Worm (Caenorhabditis elegans): ENCODE measurements around the gene otpl-1.

Gene otpl-1

DNA sequence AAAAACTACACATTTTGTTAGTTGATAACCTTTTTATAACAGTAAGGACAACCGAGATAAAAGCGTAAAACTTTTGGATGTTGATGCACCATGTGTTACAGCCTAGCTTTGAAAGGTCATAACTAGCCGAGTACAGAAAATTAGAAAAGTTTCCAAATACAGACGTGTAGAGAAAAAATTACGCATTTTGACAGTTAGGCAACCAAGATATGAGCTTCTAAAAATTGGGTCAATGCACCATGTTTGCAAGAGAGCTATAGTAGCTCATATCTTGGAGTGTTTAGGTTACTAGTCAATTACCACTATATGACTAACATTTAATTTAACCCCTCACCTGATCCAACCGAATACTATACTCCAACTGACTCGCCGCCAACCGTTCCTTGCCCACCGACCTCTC, 15.8 kb upstream of the otpl-1 start:
- TF ChIP-seq R02D3.7 (tag; optimal IDR thresholded peaks at IDR 0.05) (no peak), ZK546.5 (tag; optimal IDR thresholded peaks at IDR 0.05) (no peak), egl-5 (tag; optimal IDR thresholded peaks at IDR 0.05) (no peak), nhr-28 (tag; optimal IDR thresholded peaks at IDR 0.05) (no peak), skn-1 (tag; optimal IDR thresholded peaks at IDR 0.05) (no peak), egl-27 (tag; optimal IDR thresholded peaks at IDR 0.05) (no peak), nhr-76 (tag; optimal IDR thresholded peaks at IDR 0.05) (no peak), nhr-25 (tag; optimal IDR thresholded peaks at IDR 0.05) (no peak), jun-1 (tag; optimal IDR thresholded peaks at IDR 0.05) (no peak), elt-2 (tag; optimal IDR thresholded peaks at IDR 0.05) (no peak), nhr-237 (tag; optimal IDR thresholded peaks at IDR 0.05) (no peak), pqm-1 (tag; optimal IDR thresholded peaks at IDR 0.05) (no peak), mdl-1 (tag; optimal IDR thresholded peaks at IDR 0.05) (no peak), unc-62 (GFP tag; optimal IDR thresholded peaks at IDR 0.05) (no peak), ceh-9 (tag; optimal IDR thresholded peaks at IDR 0.05) (no peak), aly-2 (tag; optimal IDR thresholded peaks at IDR 0.05) (no peak), nhr-77 (tag; optimal IDR thresholded peaks at IDR 0.05) (no peak), fkh-2 (tag; optimal IDR thresholded peaks at IDR 0.05) (no peak)

DNA sequence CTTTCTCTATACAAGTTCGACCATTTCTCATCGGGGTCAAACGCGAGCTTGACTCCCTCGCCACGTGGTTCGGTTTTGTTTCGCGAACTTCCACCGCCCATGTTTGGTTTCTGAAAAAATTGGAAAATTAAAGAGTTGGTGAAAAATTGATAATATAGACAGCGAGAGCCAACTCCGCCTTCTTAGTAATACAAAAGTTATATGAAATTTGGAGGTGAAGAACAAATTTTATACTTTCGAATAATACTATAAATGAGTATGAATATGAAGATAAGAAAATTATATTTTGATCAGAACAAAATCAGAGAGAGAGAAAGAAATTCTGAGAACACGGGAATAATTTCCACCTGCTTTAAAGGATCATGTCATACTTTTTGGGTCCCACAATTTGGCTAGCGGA, 11.4 kb upstream of the otpl-1 start, which contains the start of gene osm-9:
osm-9 (minus strand) TSS at position 101 of the 400 bp plus-strand sequence.
- no peak for TF ChIP-seq lsy-12 (tag; optimal IDR thresholded peaks at IDR 0.05)
- TF ChIP-seq skn-1 (tag; optimal IDR thresholded peaks at IDR 0.05), result no peak
- TF ChIP-seq elt-3 (tag; optimal IDR thresholded peaks at IDR 0.05), result no peak
- no peak for TF ChIP-seq ceh-82 (tag; optimal IDR thresholded peaks at IDR 0.05)
- TF ChIP-seq elt-1 (tag; optimal IDR thresholded peaks at IDR 0.05), result no peak
- TF ChIP-seq ama-1 (optimal IDR thresholded peaks at IDR 0.05), result no peak

DNA sequence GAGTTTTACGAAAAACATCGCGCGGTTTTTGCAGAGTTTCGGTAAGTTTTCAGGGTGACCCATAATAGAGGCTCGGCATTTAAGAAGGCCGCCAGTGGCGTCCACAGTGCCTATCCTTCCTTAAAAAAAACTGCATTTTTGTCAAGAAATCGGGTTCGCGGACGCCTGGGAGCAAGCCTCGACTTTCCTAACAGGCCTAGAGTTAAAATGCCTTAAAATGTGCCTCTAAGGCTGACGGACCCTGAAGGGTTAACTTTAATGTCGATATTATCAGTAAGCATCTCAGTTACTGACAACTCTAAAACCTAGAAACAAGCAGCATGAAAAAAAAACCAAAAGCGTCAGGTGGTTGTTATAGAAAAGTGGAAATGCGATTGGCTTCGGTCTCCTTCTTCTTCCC, 9.6 kb upstream of the otpl-1 start:
- TF ChIP-seq fos-1 (tag; optimal IDR thresholded peaks at IDR 0.05) (no peak), nhr-11 (tag; optimal IDR thresholded peaks at IDR 0.05) (no peak), R02D3.7 (tag; optimal IDR thresholded peaks at IDR 0.05) (no peak), ama-1 (optimal IDR thresholded peaks at IDR 0.05) (no peak)

DNA sequence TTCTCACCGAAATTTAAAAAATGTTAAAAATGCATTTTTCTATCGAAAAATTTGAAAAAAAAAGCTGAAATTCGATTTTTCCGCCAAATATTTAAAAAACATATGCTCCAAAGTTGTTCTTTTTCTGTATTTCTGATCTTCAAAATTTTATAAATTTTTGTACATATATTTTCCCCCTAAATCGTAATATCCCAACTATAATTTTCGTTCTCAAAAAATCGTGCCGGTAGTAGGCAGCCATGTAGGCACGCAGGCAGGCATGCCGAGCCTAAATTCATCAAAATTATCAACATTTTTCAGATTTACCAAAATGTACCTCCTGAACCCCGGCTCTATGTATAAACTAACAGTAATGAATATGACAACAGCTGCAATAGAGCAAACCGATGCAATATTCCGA, 3.9 kb upstream of the otpl-1 start, which contains the start of gene sre-5:
sre-5 (plus strand) TSS at position 301 of the 400 bp plus-strand sequence.
- TF ChIP-seq ZK546.5 (tag; optimal IDR thresholded peaks at IDR 0.05) (no peak), fkh-2 (tag; optimal IDR thresholded peaks at IDR 0.05) (no peak), mml-1 (tag; optimal IDR thresholded peaks at IDR 0.05) (no peak), eor-1 (tag; optimal IDR thresholded peaks at IDR 0.05) (no peak), jun-1 (tag; optimal IDR thresholded peaks at IDR 0.05) (no peak), tbx-2 (tag; optimal IDR thresholded peaks at IDR 0.05) (no peak)

DNA sequence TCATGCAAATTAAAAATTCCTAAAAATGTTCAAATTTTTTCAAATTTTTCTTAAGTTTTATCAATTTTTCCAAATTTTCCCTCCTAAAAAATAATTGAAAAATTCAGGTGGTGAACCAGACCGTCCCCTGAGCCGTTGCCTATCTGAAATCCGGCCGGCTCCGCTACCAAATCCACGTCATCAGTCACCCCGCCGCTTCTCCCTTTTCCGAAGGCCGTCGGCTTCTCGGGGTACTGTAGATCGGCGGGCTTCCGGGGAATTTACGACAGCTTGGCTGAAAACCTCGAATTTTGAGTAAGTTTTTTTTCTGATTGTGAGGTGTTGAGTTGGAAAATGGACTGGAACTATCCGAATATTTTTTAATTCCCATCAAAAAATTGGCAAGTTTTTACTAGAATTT, 1.8 kb downstream of the otpl-1 start:
- TF ChIP-seq snpc-4 (tag; optimal IDR thresholded peaks at IDR 0.05), result no peak
- TF ChIP-seq ztf-11 (tag; optimal IDR thresholded peaks at IDR 0.05), result no peak
- no peak for TF ChIP-seq egl-5 (tag; optimal IDR thresholded peaks at IDR 0.05)
- no peak for TF ChIP-seq skn-1 (tag; optimal IDR thresholded peaks at IDR 0.05)
- no peak for TF ChIP-seq nhr-76 (tag; optimal IDR thresholded peaks at IDR 0.05)
- no peak for TF ChIP-seq nhr-11 (tag; optimal IDR thresholded peaks at IDR 0.05)
- no peak for TF ChIP-seq pqm-1 (tag; optimal IDR thresholded peaks at IDR 0.05)
- TF ChIP-seq nfya-1 (tag; optimal IDR thresholded peaks at IDR 0.05; ENCODE audit: insufficient read depth), result no peak
- no peak for TF ChIP-seq hmg-11 (tag; optimal IDR thresholded peaks at IDR 0.05)

DNA sequence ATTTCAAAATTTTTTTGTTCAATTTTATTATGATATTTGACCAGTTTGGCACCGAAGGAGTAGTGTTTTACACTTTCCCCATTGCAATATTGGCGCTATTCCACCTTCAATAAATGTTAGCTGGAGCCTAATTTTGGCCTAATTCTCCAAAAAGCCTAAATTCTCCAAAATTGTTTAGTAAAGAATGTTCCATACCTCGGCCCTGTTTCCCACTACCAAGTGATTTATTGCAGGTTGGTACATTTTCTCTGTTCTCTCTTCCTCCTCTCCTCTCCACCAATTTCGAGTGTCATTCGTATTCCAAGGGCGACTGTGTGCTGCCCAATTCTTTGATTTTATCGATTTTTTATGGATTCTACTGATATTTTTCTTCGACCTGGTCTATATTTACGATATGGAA, 9.4 kb downstream of the otpl-1 start, which contains the start of gene Y37E11B.2:
Y37E11B.2 (plus strand) TSS at position 301 of the 400 bp plus-strand sequence.
- TF ChIP-seq aly-2 (tag; optimal IDR thresholded peaks at IDR 0.05), result no peak
- TF ChIP-seq R02D3.7 (tag; optimal IDR thresholded peaks at IDR 0.05), result no peak
- TF ChIP-seq unc-39 (tag; optimal IDR thresholded peaks at IDR 0.05), result no peak
- no peak for TF ChIP-seq skn-1 (tag; optimal IDR thresholded peaks at IDR 0.05)
- no peak for TF ChIP-seq fkh-10 (GFP tag; optimal IDR thresholded peaks at IDR 0.05)
- no peak for TF ChIP-seq nhr-76 (tag; optimal IDR thresholded peaks at IDR 0.05)
- no peak for TF ChIP-seq elt-1 (tag; optimal IDR thresholded peaks at IDR 0.05)
- TF ChIP-seq nhr-67 (tag; optimal IDR thresholded peaks at IDR 0.05), result no peak
- TF ChIP-seq ceh-16 (tag; optimal IDR thresholded peaks at IDR 0.05), result no peak
- TF ChIP-seq ama-1 (optimal IDR thresholded peaks at IDR 0.05), result no peak
- TF ChIP-seq nhr-28 (tag; optimal IDR thresholded peaks at IDR 0.05), result no peak
- no peak for TF ChIP-seq fos-1 (tag; optimal IDR thresholded peaks at IDR 0.05)
- TF ChIP-seq zag-1 (tag; optimal IDR thresholded peaks at IDR 0.05), result no peak
- no peak for TF ChIP-seq hmg-11 (tag; optimal IDR thresholded peaks at IDR 0.05)

All from whole organism, L3 larva.